Fruit fly (Drosophila melanogaster) whole organism, wandering third instar larva: ENCODE results near the gene comm3.

Source experiments
- Dfd ChIP-seq: fragments of >200 bp; optimal IDR thresholded peaks from 2 replicates; lab custom pipeline; 2017; ENCODE audit warnings: missing biosample characterization, missing genetic modification characterization
- GATAd ChIP-seq: sonication (Bioruptor generic); optimal IDR thresholded peaks from 2 replicates; lab custom pipeline; 2016; ENCODE audit warnings: missing biosample characterization, missing genetic modification characterization
- OdsH ChIP-seq: fragments of 200-800 bp; sonication (Bioruptor generic); optimal IDR thresholded peaks from 2 replicates; lab custom pipeline; 2016; ENCODE audit warnings: missing biosample characterization, mild to moderate bottlenecking, missing genetic modification characterization
- pan ChIP-seq: fragments of >200 bp; optimal IDR thresholded peaks from 2 replicates; lab custom pipeline; 2017
- psq ChIP-seq: fragments of 200-800 bp; sonication (Bioruptor generic); optimal IDR thresholded peaks from 3 replicates; lab custom pipeline; 2017; ENCODE audit warnings: missing biosample characterization, mild to moderate bottlenecking, missing genetic modification characterization, moderate library complexity
- sv ChIP-seq: fragments of 200-800 bp; sonication (Bioruptor generic); optimal IDR thresholded peaks from 3 replicates; lab custom pipeline; 2016; ENCODE audit warnings: missing biosample characterization, missing genetic modification characterization
- tai ChIP-seq: sonication (Bioruptor generic); optimal IDR thresholded peaks from 2 replicates; lab custom pipeline; 2016; ENCODE audit warnings: missing biosample characterization, missing genetic modification characterization

DNA sequence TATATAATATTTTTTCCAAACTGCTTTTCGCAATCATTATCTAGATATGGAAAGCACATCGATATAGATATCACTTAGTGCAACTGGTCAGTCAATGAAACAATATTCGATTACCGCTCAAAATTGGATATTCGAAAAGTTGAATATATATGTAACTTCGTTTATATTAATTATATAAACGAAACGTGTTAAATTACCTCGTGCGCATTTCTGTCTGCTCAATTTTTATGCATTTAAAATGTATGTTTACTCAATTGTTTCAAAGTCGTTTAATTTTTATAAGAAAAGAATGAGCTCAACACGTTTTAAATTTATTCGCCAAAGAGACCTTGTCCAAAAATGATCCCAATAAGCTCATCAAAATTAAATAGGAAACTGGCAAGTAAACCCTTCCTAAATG lies 3.0 kb upstream of the comm3 start, which contains the start of gene CG43084:
- TF ChIP-seq OdsH (no peak), pan (lab: Kevin White, UChicago) (no peak), Dfd (GFP tag; lab: Kevin White, UChicago) (no peak), psq (no peak), GATAd (GFP tag; lab: Kevin White, UChicago) (no peak), sv (GFP tag; lab: Kevin White, UChicago) (no peak), tai (no peak)
